Fruit fly (Drosophila melanogaster) whole organism, prepupa: ENCODE measurements around the gene mwh.

Experiments
- CG11294 ChIP-seq: fragments of 200-800 bp; sonication (Bioruptor generic); IDR thresholded peaks from 2 replicates; pipeline ENCODE4 v1.3.6; 2022; ENCODE audit warnings: missing biosample characterization, missing genetic modification characterization
- CG1621 ChIP-seq: fragments of 200-800 bp; sonication (Bioruptor generic); optimal IDR thresholded peaks from 3 replicates; lab custom pipeline; 2018; ENCODE audit warnings: missing biosample characterization, mild to moderate bottlenecking, missing genetic modification characterization
- CG16779 ChIP-seq: fragments of 200-800 bp; sonication (Bioruptor generic); optimal IDR thresholded peaks from 3 replicates; lab custom pipeline; 2017; ENCODE audit warnings: missing biosample characterization, mild to moderate bottlenecking, missing genetic modification characterization
- CG3032 ChIP-seq: fragments of 200-800 bp; optimal IDR thresholded peaks from 2 replicates; lab custom pipeline; 2019; ENCODE audit warnings: missing biosample characterization, mild to moderate bottlenecking, missing genetic modification characterization, moderate library complexity
- CG34406 ChIP-seq: fragments of 200-800 bp; sonication (Bioruptor generic); optimal IDR thresholded peaks from 3 replicates; lab custom pipeline; 2016; ENCODE audit warnings: missing biosample characterization, missing genetic modification characterization
- CG3919 ChIP-seq: fragments of 200-800 bp; sonication (Bioruptor generic); optimal IDR thresholded peaks from 3 replicates; lab custom pipeline; 2016; ENCODE audit warnings: missing biosample characterization, missing genetic modification characterization
- CG4318 ChIP-seq: fragments of 200-800 bp; sonication (Bioruptor generic); optimal IDR thresholded peaks from 3 replicates; lab custom pipeline; 2017; ENCODE audit warnings: missing biosample characterization, mild to moderate bottlenecking, missing genetic modification characterization
- CG6163 ChIP-seq: fragments of 200-800 bp; sonication (Bioruptor generic); IDR thresholded peaks from 3 replicates; pipeline ENCODE4 v1.3.6; 2022; ENCODE audit warnings: missing biosample characterization, missing genetic modification characterization
- CG6792 ChIP-seq: fragments of 200-800 bp; sonication (Bioruptor generic); optimal IDR thresholded peaks from 3 replicates; lab custom pipeline; 2016; ENCODE audit warnings: missing biosample characterization, missing genetic modification characterization
- CG6808 ChIP-seq: fragments of 200-800 bp; sonication (Bioruptor generic); optimal IDR thresholded peaks from 3 replicates; lab custom pipeline; 2017; ENCODE audit warnings: missing biosample characterization, missing genetic modification characterization, mild to moderate bottlenecking, moderate library complexity, missing genetic modification reagents
- CG8119 ChIP-seq: fragments of 200-800 bp; sonication (Bioruptor generic); IDR thresholded peaks from 3 replicates; pipeline ENCODE4 v1.3.6; 2022; ENCODE audit warnings: missing biosample characterization, missing genetic modification characterization
- CG8319 ChIP-seq: fragments of 200-800 bp; sonication (Bioruptor generic); optimal IDR thresholded peaks from 3 replicates; lab custom pipeline; 2016; ENCODE audit warnings: missing biosample characterization, missing genetic modification characterization
- CG8632 ChIP-seq: fragments of 200-800 bp; sonication (Bioruptor generic); optimal IDR thresholded peaks from 3 replicates; lab custom pipeline; 2016; ENCODE audit warnings: missing biosample characterization, missing genetic modification characterization
- CG9139 ChIP-seq: fragments of 200-800 bp; sonication (Bioruptor generic); optimal IDR thresholded peaks from 3 replicates; lab custom pipeline; 2017; ENCODE audit warnings: missing biosample characterization, mild to moderate bottlenecking, missing genetic modification characterization
- Eip75B ChIP-seq: fragments of 200-800 bp; sonication (Bioruptor generic); optimal IDR thresholded peaks from 3 replicates; lab custom pipeline; 2016; ENCODE audit warnings: missing biosample characterization, missing genetic modification characterization
- Eip78C ChIP-seq: fragments of 200-800 bp; sonication (Bioruptor generic); peaks from one replicate; lab custom pipeline; 2016; ENCODE audit warnings: missing biosample characterization, missing genetic modification characterization
- Eip93F ChIP-seq: fragments of 200-800 bp; sonication (Bioruptor generic); optimal IDR thresholded peaks from 2 replicates; lab custom pipeline; 2016; ENCODE audit warnings: missing biosample characterization, mild to moderate bottlenecking, missing genetic modification characterization
- Ets21C ChIP-seq: fragments of 200-800 bp; sonication (Bioruptor generic); optimal IDR thresholded peaks from 3 replicates; lab custom pipeline; 2016; ENCODE audit warnings: missing biosample characterization, missing genetic modification characterization
- Gug ChIP-seq: fragments of 200-800 bp; sonication (Bioruptor generic); IDR thresholded peaks from 2 replicates; pipeline ENCODE4 v1.3.6; 2022; ENCODE audit warnings: missing biosample characterization, missing genetic modification characterization
- Hr38 ChIP-seq: sonication (Bioruptor generic); optimal IDR thresholded peaks from 2 replicates; lab custom pipeline; 2016; ENCODE audit warnings: missing biosample characterization, missing genetic modification characterization
- Hr4 ChIP-seq: fragments of 200-800 bp; sonication (Bioruptor generic); optimal IDR thresholded peaks from 3 replicates; lab custom pipeline; 2016; ENCODE audit warnings: missing biosample characterization, missing genetic modification characterization
- Met ChIP-seq: fragments of 200-800 bp; sonication (Bioruptor generic); optimal IDR thresholded peaks from 3 replicates; lab custom pipeline; 2016; ENCODE audit warnings: missing biosample characterization, missing genetic modification characterization
- Smox ChIP-seq: fragments of 200-800 bp; sonication (Bioruptor generic); optimal IDR thresholded peaks from 3 replicates; lab custom pipeline; 2016; ENCODE audit warnings: missing biosample characterization, missing genetic modification characterization
- achi ChIP-seq: fragments of 200-800 bp; sonication (Bioruptor generic); optimal IDR thresholded peaks from 3 replicates; lab custom pipeline; 2016; ENCODE audit warnings: missing biosample characterization, missing genetic modification characterization
- acj6 ChIP-seq: fragments of 200-800 bp; sonication (Bioruptor generic); optimal IDR thresholded peaks from 3 replicates; lab custom pipeline; 2016; ENCODE audit warnings: missing biosample characterization, missing genetic modification characterization
- dsx ChIP-seq: fragments of 200-800 bp; optimal IDR thresholded peaks from 3 replicates; lab custom pipeline; 2019; ENCODE audit warnings: missing biosample characterization, mild to moderate bottlenecking, missing genetic modification characterization, moderate library complexity; ENCODE audit not compliant: poor library complexity, severe bottlenecking
- eg ChIP-seq: fragments of 200-800 bp; sonication (Bioruptor generic); IDR thresholded peaks from 3 replicates; pipeline ENCODE4 v1.3.6; 2022; ENCODE audit warnings: missing biosample characterization, missing genetic modification characterization
- esn ChIP-seq: fragments of 200-800 bp; sonication (Bioruptor generic); optimal IDR thresholded peaks from 2 replicates; lab custom pipeline; 2016; ENCODE audit warnings: missing biosample characterization, mild to moderate bottlenecking, missing genetic modification characterization, moderate library complexity
- fd59A ChIP-seq: fragments of 200-800 bp; sonication (Bioruptor generic); optimal IDR thresholded peaks from 2 replicates; lab custom pipeline; 2017; ENCODE audit warnings: missing biosample characterization, mild to moderate bottlenecking, missing genetic modification characterization, missing genetic modification reagents
- fkh ChIP-seq: fragments of 200-800 bp; sonication (Bioruptor generic); optimal IDR thresholded peaks from 3 replicates; lab custom pipeline; 2017; ENCODE audit warnings: missing biosample characterization, mild to moderate bottlenecking, missing genetic modification characterization, moderate library complexity
- lz ChIP-seq: fragments of 200-800 bp; sonication (Bioruptor generic); optimal IDR thresholded peaks from 3 replicates; lab custom pipeline; 2016; ENCODE audit warnings: missing biosample characterization, missing genetic modification characterization
- net ChIP-seq: fragments of 200-800 bp; sonication (Bioruptor generic); optimal IDR thresholded peaks from 3 replicates; lab custom pipeline; 2016; ENCODE audit warnings: missing biosample characterization, missing genetic modification characterization
- pdm3 ChIP-seq: fragments of 200-800 bp; sonication (Bioruptor generic); optimal IDR thresholded peaks from 3 replicates; lab custom pipeline; 2016; ENCODE audit warnings: missing biosample characterization, missing genetic modification characterization
- salr ChIP-seq, 2 experiments: fragments of 200-800 bp; sonication (Bioruptor generic); optimal IDR thresholded peaks; 3 replicates each; lab custom pipeline; 2016 to 2018; ENCODE audit warnings: missing biosample characterization in 2 of 2, missing genetic modification characterization in 2 of 2, mild to moderate bottlenecking in 1 of 2
- spab ChIP-seq: fragments of 200-800 bp; sonication (Bioruptor generic); optimal IDR thresholded peaks from 2 replicates; lab custom pipeline; 2017; ENCODE audit warnings: missing biosample characterization, mild to moderate bottlenecking, missing genetic modification characterization, missing genetic modification reagents
- ss ChIP-seq, 2 experiments: fragments of 200-800 bp; sonication (Bioruptor generic); optimal IDR thresholded peaks; 2 replicates in 1 of 2; 3 replicates in 1 of 2; lab custom pipeline; 2017 to 2018; ENCODE audit warnings: mild to moderate bottlenecking in 2 of 2, missing biosample characterization in 2 of 2, missing genetic modification characterization in 2 of 2, moderate library complexity in 1 of 2
- svp ChIP-seq: fragments of 200-800 bp; sonication (Bioruptor generic); peaks from one replicate; lab custom pipeline; 2016; ENCODE audit warnings: missing biosample characterization, missing genetic modification characterization
- topi ChIP-seq: fragments of 200-800 bp; sonication (Bioruptor generic); optimal IDR thresholded peaks from 3 replicates; lab custom pipeline; 2016; ENCODE audit warnings: missing biosample characterization, missing genetic modification characterization
- vri ChIP-seq: fragments of 200-800 bp; sonication (Bioruptor generic); optimal IDR thresholded peaks from 3 replicates; lab custom pipeline; 2016; ENCODE audit warnings: missing biosample characterization, mild to moderate bottlenecking, missing genetic modification characterization

The mwh gene

dm6 chr3L:1166945-1167913 lies 33.4 kb upstream of the mwh start (continued):
- TF ChIP-seq topi (GFP tag; lab: Kevin White, UChicago) (peak; percentile 45), CG8319 (GFP tag; lab: Kevin White, UChicago) (no peak), Eip93F (no peak), CG4318 (GFP tag; lab: Kevin White, UChicago) (no peak), achi (GFP tag; lab: Kevin White, UChicago) (peak; percentile 45), CG16779 (tag; lab: Kevin White, UChicago) (peak; percentile 4), CG9139 (GFP tag; lab: Kevin White, UChicago) (no peak), esn (GFP tag; lab: Kevin White, UChicago) (peak; percentile 51), CG6163 (GFP tag; lab: Robert Waterston, UW) (peak; percentile 67; the same call in 2 of the 3 replicates), Gug (no peak)

dm6 chr3L:1168445-1168844 lies 32.1 kb upstream of the mwh start:
- TF ChIP-seq Eip78C (GFP tag; lab: Kevin White, UChicago) (peak; percentile 48), dsx (GFP tag; lab: Kevin White, UChicago) (peak; percentile 64), fkh (peak; percentile 52), svp (GFP tag; lab: Kevin White, UChicago) (peak; percentile 15), CG8632 (no peak), CG11294 (GFP tag; lab: Robert Waterston, UW) (no peak)

- TF ChIP-seq acj6 (GFP tag; lab: Kevin White, UChicago) (no peak), Hr4 (GFP tag; lab: Kevin White, UChicago) (no peak), esn (GFP tag; lab: Kevin White, UChicago) (no peak), lz (GFP tag; lab: Kevin White, UChicago) (no peak), vri (peak; percentile 31), fkh (peak; percentile 11), svp (GFP tag; lab: Kevin White, UChicago) (peak; percentile 61), CG6808 (GFP tag; lab: Kevin White, UChicago) (no peak), CG3032 (tag; lab: Kevin White, UChicago) (no peak), CG34406 (no peak), CG16779 (tag; lab: Kevin White, UChicago) (no peak), CG8119 (GFP tag; lab: Robert Waterston, UW) (no peak), eg (GFP tag; lab: Robert Waterston, UW) (no peak), achi (GFP tag; lab: Kevin White, UChicago) (no peak), Ets21C (no peak), CG6163 (GFP tag; lab: Robert Waterston, UW) (no peak), Smox (GFP tag; lab: Kevin White, UChicago) (no peak)
Measured at dm6 chr3L:1169617-1170016, 31.0 kb upstream of the mwh start.

dm6 chr3L:1170611-1171010 lies 30.0 kb upstream of the mwh start:
- TF ChIP-seq salr (GFP tag; optimal IDR thresholded peaks at IDR 0.05; lab: Kevin White, UChicago) (no peak), acj6 (GFP tag; lab: Kevin White, UChicago) (no peak), achi (GFP tag; lab: Kevin White, UChicago) (no peak), Hr38 (GFP tag; lab: Kevin White, UChicago) (no peak), CG6792 (GFP tag; lab: Kevin White, UChicago) (no peak), Met (GFP tag; lab: Kevin White, UChicago) (no peak), fd59A (no peak), CG3919 (GFP tag; lab: Kevin White, UChicago) (no peak), ss (GFP tag; optimal IDR thresholded peaks at IDR 0.05; lab: Kevin White, UChicago) (no peak), CG11294 (GFP tag; lab: Robert Waterston, UW) (no peak), CG1621 (tag; lab: Kevin White, UChicago) (no peak), Eip75B (no peak), vri (no peak), net (GFP tag; lab: Kevin White, UChicago) (no peak), svp (GFP tag; lab: Kevin White, UChicago) (no peak), lz (GFP tag; lab: Kevin White, UChicago) (no peak), pdm3 (no peak), Hr4 (GFP tag; lab: Kevin White, UChicago) (no peak), spab (GFP tag; lab: Kevin White, UChicago) (no peak)
